Fruit fly (Drosophila melanogaster) whole organism, embryonic: ENCODE results near the gene CG10752.

Experiments used
- Atf3 ChIP-seq: fragments of 200-800 bp; sonication (Bioruptor generic); optimal IDR thresholded peaks from 3 replicates; lab custom pipeline; 2016; ENCODE audit warnings: missing biosample characterization, missing genetic modification characterization
- Atf6 ChIP-seq: fragments of 200-800 bp; sonication (Bioruptor generic); IDR thresholded peaks from 2 replicates; pipeline ENCODE4 v1.3.6; 2022; ENCODE audit warnings: missing biosample characterization, missing genetic modification characterization
- B-H1 ChIP-seq: fragments of 200-800 bp; sonication (Bioruptor generic); IDR thresholded peaks from 3 replicates; pipeline ENCODE4 v1.3.6; 2022; ENCODE audit warnings: missing biosample characterization, missing genetic modification characterization
- B-H2 ChIP-seq: fragments of 200-800 bp; sonication (Bioruptor generic); optimal IDR thresholded peaks from 2 replicates; lab custom pipeline; 2018; ENCODE audit warnings: missing biosample characterization, mild to moderate bottlenecking, missing genetic modification characterization
- CG1233 ChIP-seq: fragments of 200-800 bp; sonication (Bioruptor generic); optimal IDR thresholded peaks from 4 replicates; lab custom pipeline; 2018; ENCODE audit warnings: missing biosample characterization, mild to moderate bottlenecking, missing genetic modification characterization
- CG15073 ChIP-seq: fragments of 200-800 bp; sonication (Bioruptor generic); optimal IDR thresholded peaks from 2 replicates; lab custom pipeline; 2016; ENCODE audit warnings: missing biosample characterization, missing genetic modification characterization
- CG16863 ChIP-seq: fragments of 200-800 bp; sonication (Bioruptor generic); optimal IDR thresholded peaks from 3 replicates; lab custom pipeline; 2016; ENCODE audit warnings: missing biosample characterization, missing genetic modification characterization
- CG17359 ChIP-seq: fragments of 200-800 bp; sonication (Bioruptor generic); optimal IDR thresholded peaks from 3 replicates; lab custom pipeline; 2018; ENCODE audit warnings: missing biosample characterization, mild to moderate bottlenecking, missing genetic modification characterization, moderate library complexity
- CG17802 ChIP-seq: fragments of 200-800 bp; sonication (Bioruptor generic); optimal IDR thresholded peaks from 2 replicates; lab custom pipeline; 2018; ENCODE audit warnings: missing biosample characterization, mild to moderate bottlenecking, missing genetic modification characterization, moderate library complexity
- CG18262 ChIP-seq: fragments of 200-800 bp; optimal IDR thresholded peaks from 3 replicates; lab custom pipeline; 2019; ENCODE audit warnings: missing biosample characterization, mild to moderate bottlenecking, missing genetic modification characterization, moderate library complexity
- CG6654 ChIP-seq: fragments of 200-800 bp; sonication (Bioruptor generic); optimal IDR thresholded peaks from 2 replicates; lab custom pipeline; 2017; ENCODE audit warnings: missing biosample characterization, mild to moderate bottlenecking, missing genetic modification characterization
- CG6689 ChIP-seq: fragments of 200-800 bp; sonication (Bioruptor generic); IDR thresholded peaks from 2 replicates; pipeline ENCODE4 v1.3.6; 2022; ENCODE audit warnings: missing biosample characterization, missing genetic modification characterization
- CG6791 ChIP-seq: fragments of 200-800 bp; sonication (Bioruptor generic); IDR thresholded peaks from 3 replicates; pipeline ENCODE4 v1.3.6; 2022; ENCODE audit warnings: missing biosample characterization, missing genetic modification characterization; ENCODE audit not compliant: partially characterized antibody
- CG7745 ChIP-seq: fragments of 200-800 bp; sonication (Bioruptor generic); optimal IDR thresholded peaks from 2 replicates; lab custom pipeline; 2018; ENCODE audit warnings: missing biosample characterization, mild to moderate bottlenecking, missing genetic modification characterization, moderate library complexity
- CG8089 ChIP-seq: fragments of 200-800 bp; sonication (Bioruptor generic); optimal IDR thresholded peaks from 3 replicates; lab custom pipeline; 2016; ENCODE audit warnings: missing biosample characterization, missing genetic modification characterization
- CG9932 ChIP-seq: fragments of 200-800 bp; sonication (Bioruptor generic); IDR thresholded peaks from 2 replicates; pipeline ENCODE4 v1.3.6; 2022; ENCODE audit warnings: missing biosample characterization, missing genetic modification characterization
- CTCF ChIP-seq: fragments of 200-800 bp; sonication (Bioruptor generic); optimal IDR thresholded peaks from 2 replicates; lab custom pipeline; 2017; ENCODE audit warnings: missing biosample characterization, mild to moderate bottlenecking, missing genetic modification characterization, moderate library complexity
- Dref ChIP-seq: fragments of 200-800 bp; sonication (Bioruptor generic); IDR thresholded peaks from 2 replicates; pipeline ENCODE4 v1.3.6; 2022; ENCODE audit warnings: missing biosample characterization, missing genetic modification characterization
- Drgx ChIP-seq: fragments of 200-800 bp; sonication (Bioruptor generic); IDR thresholded peaks from 2 replicates; pipeline ENCODE4 v1.3.6; 2022; ENCODE audit warnings: missing biosample characterization, missing genetic modification characterization
- E2f2 ChIP-seq: fragments of 200-800 bp; sonication (Bioruptor generic); IDR thresholded peaks from 2 replicates; pipeline ENCODE4 v1.3.6; 2022; ENCODE audit warnings: missing biosample characterization, missing genetic modification characterization
- Fer2 ChIP-seq: fragments of 200-800 bp; sonication (Bioruptor generic); optimal IDR thresholded peaks from 2 replicates; lab custom pipeline; 2018; ENCODE audit warnings: missing biosample characterization, mild to moderate bottlenecking, missing genetic modification characterization, moderate library complexity
- Mes4 ChIP-seq: fragments of 200-800 bp; sonication (Bioruptor generic); optimal IDR thresholded peaks from 2 replicates; lab custom pipeline; 2016; ENCODE audit warnings: missing biosample characterization, missing genetic modification characterization
- Nf-YB ChIP-seq: fragments of 200-800 bp; sonication (Bioruptor generic); optimal IDR thresholded peaks from 3 replicates; lab custom pipeline; 2019; ENCODE audit warnings: missing biosample characterization, mild to moderate bottlenecking, missing genetic modification characterization, moderate library complexity
- Oaz ChIP-seq: fragments of 200-800 bp; sonication (Bioruptor generic); IDR thresholded peaks from 2 replicates; pipeline ENCODE4 v1.3.6; 2022; ENCODE audit warnings: missing biosample characterization, missing genetic modification characterization
- Xrp1 ChIP-seq: fragments of 200-800 bp; sonication (Bioruptor generic); IDR thresholded peaks from 2 replicates; pipeline ENCODE4 v1.3.6; 2022; ENCODE audit warnings: missing biosample characterization, missing genetic modification characterization
- YL-1 ChIP-seq: fragments of 200-800 bp; sonication (Bioruptor generic); optimal IDR thresholded peaks from 3 replicates; lab custom pipeline; 2017; ENCODE audit warnings: missing biosample characterization, mild to moderate bottlenecking, missing genetic modification characterization
- ac ChIP-seq: fragments of 200-800 bp; sonication (Bioruptor generic); optimal IDR thresholded peaks from 3 replicates; lab custom pipeline; 2017; ENCODE audit warnings: missing biosample characterization, mild to moderate bottlenecking, missing genetic modification characterization
- bbx ChIP-seq: fragments of 200-800 bp; sonication (Bioruptor generic); IDR thresholded peaks from 2 replicates; pipeline ENCODE4 v1.3.6; 2022; ENCODE audit warnings: missing biosample characterization, missing genetic modification characterization; ENCODE audit not compliant: partially characterized antibody
- bowl ChIP-seq: fragments of 200-800 bp; sonication (Bioruptor generic); IDR thresholded peaks from 2 replicates; pipeline ENCODE4 v1.3.6; 2022; ENCODE audit warnings: missing biosample characterization, missing genetic modification characterization
- bsh ChIP-seq, 2 experiments: fragments of 200-800 bp; sonication (Bioruptor generic); optimal IDR thresholded peaks; 2 replicates each; lab custom pipeline; 2017 to 2018; ENCODE audit warnings: mild to moderate bottlenecking in 2 of 2, missing biosample characterization in 2 of 2, missing genetic modification characterization in 2 of 2, moderate library complexity in 1 of 2
- caup ChIP-seq: fragments of 200-800 bp; sonication (Bioruptor generic); optimal IDR thresholded peaks from 3 replicates; lab custom pipeline; 2017; ENCODE audit warnings: missing biosample characterization, mild to moderate bottlenecking, missing genetic modification characterization, moderate library complexity; ENCODE audit not compliant: severe bottlenecking
- chm ChIP-seq: fragments of 200-800 bp; sonication (Bioruptor generic); IDR thresholded peaks from 2 replicates; pipeline ENCODE4 v1.3.6; 2022; ENCODE audit warnings: missing biosample characterization, missing genetic modification characterization
- corto ChIP-seq: fragments of 200-800 bp; sonication (Bioruptor generic); optimal IDR thresholded peaks from 2 replicates; lab custom pipeline; 2016; ENCODE audit warnings: missing biosample characterization, mild to moderate bottlenecking, missing genetic modification characterization, moderate library complexity
- dmrt11E ChIP-seq: fragments of 200-800 bp; sonication (Bioruptor generic); optimal IDR thresholded peaks from 3 replicates; lab custom pipeline; 2018; ENCODE audit warnings: missing biosample characterization, mild to moderate bottlenecking, missing genetic modification characterization, moderate library complexity
- grau ChIP-seq: fragments of 200-800 bp; optimal IDR thresholded peaks from 3 replicates; lab custom pipeline; 2019; ENCODE audit warnings: missing biosample characterization, mild to moderate bottlenecking, missing genetic modification characterization, moderate library complexity
- ham ChIP-seq: fragments of 200-800 bp; sonication (Bioruptor generic); IDR thresholded peaks from 2 replicates; pipeline ENCODE4 v1.3.6; 2022; ENCODE audit warnings: missing biosample characterization, missing genetic modification characterization
- inv ChIP-seq: fragments of 200-800 bp; sonication (Bioruptor generic); IDR thresholded peaks from 2 replicates; pipeline ENCODE4 v1.3.6; 2022; ENCODE audit warnings: missing biosample characterization, missing genetic modification characterization; ENCODE audit not compliant: partially characterized antibody
- lbe ChIP-seq: fragments of 200-800 bp; sonication (Bioruptor generic); optimal IDR thresholded peaks from 2 replicates; lab custom pipeline; 2016; ENCODE audit warnings: missing biosample characterization, mild to moderate bottlenecking, missing genetic modification characterization
- mirr ChIP-seq: fragments of 200-800 bp; sonication (Bioruptor generic); optimal IDR thresholded peaks from 3 replicates; lab custom pipeline; 2018; ENCODE audit warnings: missing biosample characterization, mild to moderate bottlenecking, missing genetic modification characterization
- mld ChIP-seq: fragments of 200-800 bp; sonication (Bioruptor generic); IDR thresholded peaks from 3 replicates; pipeline ENCODE4 v1.3.6; 2022; ENCODE audit warnings: missing biosample characterization, missing genetic modification characterization; ENCODE audit not compliant: partially characterized antibody
- pfk ChIP-seq: fragments of 200-800 bp; sonication (Bioruptor generic); optimal IDR thresholded peaks from 2 replicates; lab custom pipeline; 2018; ENCODE audit warnings: missing biosample characterization, mild to moderate bottlenecking, missing genetic modification characterization, moderate library complexity
- ro ChIP-seq: fragments of 200-800 bp; sonication (Bioruptor generic); IDR thresholded peaks from 2 replicates; pipeline ENCODE4 v1.3.6; 2022; ENCODE audit warnings: missing biosample characterization, missing genetic modification characterization
- sima ChIP-seq: fragments of 200-800 bp; sonication (Bioruptor generic); optimal IDR thresholded peaks from 2 replicates; lab custom pipeline; 2016; ENCODE audit warnings: missing biosample characterization, missing genetic modification characterization
- sisA ChIP-seq: fragments of 200-800 bp; sonication (Bioruptor generic); IDR thresholded peaks from 2 replicates; pipeline ENCODE4 v1.3.6; 2022; ENCODE audit warnings: missing biosample characterization, missing genetic modification characterization
- stc ChIP-seq: fragments of 200-800 bp; sonication (Bioruptor generic); IDR thresholded peaks from 2 replicates; pipeline ENCODE4 v1.3.6; 2022; ENCODE audit warnings: missing biosample characterization, missing genetic modification characterization
- unc-4 ChIP-seq: fragments of 200-800 bp; sonication (Bioruptor generic); IDR thresholded peaks from 2 replicates; pipeline ENCODE4 v1.3.6; 2022; ENCODE audit warnings: missing biosample characterization, missing genetic modification characterization; ENCODE audit not compliant: partially characterized antibody

CG10752 gene

DNA sequence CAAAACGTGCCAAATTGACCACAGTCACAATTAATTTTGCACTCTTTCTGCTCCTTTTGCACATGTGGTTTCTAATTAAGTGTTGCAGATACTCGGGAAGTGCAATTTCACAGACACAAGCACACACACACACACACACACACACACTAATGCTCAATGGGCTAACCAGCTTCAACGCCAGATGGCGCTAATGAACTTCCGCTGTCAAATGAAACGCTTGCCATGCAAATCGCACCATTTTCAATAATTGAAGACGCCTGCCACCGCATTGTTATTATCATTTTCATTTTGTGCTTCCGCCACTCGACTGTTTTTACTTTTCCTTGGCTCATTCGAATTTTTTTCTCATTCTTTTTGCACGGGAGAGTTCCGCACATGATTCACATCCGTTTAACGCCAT is 5.1 kb downstream of the CG10752 start:
- TF ChIP-seq inv (GFP tag; lab: Robert Waterston, UW) (0 out of 2 replicates have a peak, but pooled peaks have one; percentile 16), CTCF (peak; percentile 53), Drgx (no peak)

DNA sequence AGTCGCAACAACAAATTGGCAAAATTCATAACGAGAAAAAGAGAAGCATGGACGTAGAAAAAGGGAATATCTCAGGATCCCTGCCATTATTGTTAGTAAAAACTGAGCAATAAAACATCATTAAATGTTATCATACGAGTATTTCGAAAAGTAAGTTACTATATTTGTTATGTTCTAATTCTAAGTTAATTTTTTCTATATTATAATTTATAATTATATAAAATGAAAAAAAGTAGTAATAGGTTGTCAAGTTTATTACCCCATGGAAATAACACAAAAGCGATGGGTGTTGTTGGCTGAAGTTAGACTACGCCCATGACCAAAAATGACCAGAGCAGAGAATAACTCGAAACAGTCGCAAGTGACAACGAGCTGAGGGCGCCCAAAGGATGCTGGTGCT is 39.0 kb downstream of the CG10752 start:
- TF ChIP-seq bsh (GFP tag; optimal IDR thresholded peaks at IDR 0.05; lab: Kevin White, UChicago) (peak in 1 of 2 experiments; percentile 41), B-H2 (no peak)

DNA sequence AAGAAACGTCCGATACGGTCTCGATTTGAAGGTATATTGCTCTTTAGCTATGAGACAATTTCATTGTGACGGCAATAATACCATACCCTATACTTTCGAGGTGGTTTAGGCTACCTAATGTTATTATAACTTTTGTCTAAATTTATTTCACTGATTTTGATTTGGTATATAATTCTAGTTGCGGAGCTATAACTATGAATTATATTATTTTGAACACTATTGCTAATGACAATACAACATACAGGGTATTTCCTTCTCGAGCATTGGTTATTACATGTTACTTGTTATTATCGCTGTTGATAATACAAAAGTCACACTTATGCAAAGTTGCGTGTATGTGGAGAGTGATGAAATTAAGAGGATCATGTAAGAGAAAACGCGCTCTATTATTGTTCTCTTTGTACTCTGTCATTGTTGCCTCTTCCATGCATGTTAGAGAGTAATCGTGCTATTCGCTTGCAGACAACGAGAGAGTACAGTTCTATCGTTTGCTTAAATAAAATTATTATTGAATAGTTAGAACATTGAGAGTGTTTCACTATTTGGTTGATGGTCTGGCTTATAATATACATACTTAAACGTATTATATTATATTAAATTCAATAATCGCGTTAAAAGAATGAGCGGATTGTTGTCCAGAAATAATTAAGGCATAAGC is 40.7 kb downstream of the CG10752 start, which contains the start of gene CG32115:
Gene CG32115, minus strand, starts transcription at position 38 of the 658 bp plus-strand sequence.
- TF ChIP-seq unc-4 (GFP tag; lab: Robert Waterston, UW) = no peak
- TF ChIP-seq CG16863 (GFP tag; lab: Kevin White, UChicago) = peak; percentile 86
- TF ChIP-seq sima (GFP tag; lab: Kevin White, UChicago) = peak; percentile 75
- TF ChIP-seq CG6791 (GFP tag; lab: Robert Waterston, UW) = no peak
- peak; percentile 72 for TF ChIP-seq CG6654 (GFP tag; lab: Kevin White, UChicago)
- peak; percentile 24; the same call in 1 of the 2 replicates for TF ChIP-seq Dref (GFP tag; lab: Robert Waterston, UW)
- peak; percentile 17 for TF ChIP-seq CG15073 (GFP tag; lab: Kevin White, UChicago)
- peak; percentile 84 for TF ChIP-seq Atf3 (GFP tag; lab: Kevin White, UChicago)
- TF ChIP-seq bsh (GFP tag; optimal IDR thresholded peaks at IDR 0.05; lab: Kevin White, UChicago) = peak in 1 of 2 experiments; percentile 95
- peak; percentile 95 for TF ChIP-seq Xrp1 (GFP tag; lab: Robert Waterston, UW)
- peak; percentile 91 for TF ChIP-seq CG18262 (tag; lab: Kevin White, UChicago)
- peak; percentile 96 for TF ChIP-seq mirr (GFP tag; lab: Kevin White, UChicago)
- TF ChIP-seq CG9932 (GFP tag; lab: Robert Waterston, UW) = peak; percentile 96
- TF ChIP-seq YL-1 = peak; percentile 41
- no peak for TF ChIP-seq ac (GFP tag; lab: Kevin White, UChicago)
- TF ChIP-seq E2f2 (GFP tag; lab: Robert Waterston, UW) = peak; percentile 76
- peak; percentile 93; the same call in 1 of the 2 replicates for TF ChIP-seq stc (GFP tag; lab: Robert Waterston, UW)
- TF ChIP-seq bowl (GFP tag; lab: Robert Waterston, UW) = peak; percentile 85
- TF ChIP-seq Nf-YB (GFP tag; lab: Kevin White, UChicago) = peak; percentile 78
- no peak for TF ChIP-seq chm (GFP tag; lab: Robert Waterston, UW)
- no peak for TF ChIP-seq pfk (GFP tag; lab: Kevin White, UChicago)
- peak; percentile 74 for TF ChIP-seq Mes4 (GFP tag; lab: Kevin White, UChicago)
- peak; percentile 96 for TF ChIP-seq lbe (GFP tag; lab: Kevin White, UChicago)
- TF ChIP-seq CG6689 (GFP tag; lab: Robert Waterston, UW) = peak; percentile 95
- no peak for TF ChIP-seq bbx (GFP tag; lab: Robert Waterston, UW)
- peak; percentile 97 for TF ChIP-seq Atf6 (GFP tag; lab: Robert Waterston, UW)
- no peak for TF ChIP-seq mld (GFP tag; lab: Robert Waterston, UW)
- peak; percentile 74 for TF ChIP-seq ro (GFP tag; lab: Robert Waterston, UW)
- TF ChIP-seq ham (GFP tag; lab: Robert Waterston, UW) = peak; percentile 81; the same call in 1 of the 2 replicates
- TF ChIP-seq B-H1 (GFP tag; lab: Robert Waterston, UW) = peak; percentile 93
- TF ChIP-seq dmrt11E (tag; lab: Kevin White, UChicago) = peak; percentile 82
- peak; percentile 93 for TF ChIP-seq corto (GFP tag; lab: Kevin White, UChicago)
- TF ChIP-seq CG1233 (GFP tag; lab: Kevin White, UChicago) = peak; percentile 90
- peak; percentile 95 for TF ChIP-seq caup (GFP tag; lab: Kevin White, UChicago)
- TF ChIP-seq grau (tag; lab: Kevin White, UChicago) = peak; percentile 96
- TF ChIP-seq CG8089 = peak; percentile 82
- TF ChIP-seq CG17802 (tag; lab: Kevin White, UChicago) = peak; percentile 70
- no peak for TF ChIP-seq CG7745 (tag; lab: Kevin White, UChicago)
- peak; percentile 88 for TF ChIP-seq Oaz
- peak; percentile 95 for TF ChIP-seq Fer2 (tag; lab: Kevin White, UChicago)
- peak; percentile 91 for TF ChIP-seq sisA
- peak; percentile 95 for TF ChIP-seq CG17359
